Worm (Caenorhabditis elegans): ENCODE measurements around the gene clec-266.

Gene clec-266

DNA sequence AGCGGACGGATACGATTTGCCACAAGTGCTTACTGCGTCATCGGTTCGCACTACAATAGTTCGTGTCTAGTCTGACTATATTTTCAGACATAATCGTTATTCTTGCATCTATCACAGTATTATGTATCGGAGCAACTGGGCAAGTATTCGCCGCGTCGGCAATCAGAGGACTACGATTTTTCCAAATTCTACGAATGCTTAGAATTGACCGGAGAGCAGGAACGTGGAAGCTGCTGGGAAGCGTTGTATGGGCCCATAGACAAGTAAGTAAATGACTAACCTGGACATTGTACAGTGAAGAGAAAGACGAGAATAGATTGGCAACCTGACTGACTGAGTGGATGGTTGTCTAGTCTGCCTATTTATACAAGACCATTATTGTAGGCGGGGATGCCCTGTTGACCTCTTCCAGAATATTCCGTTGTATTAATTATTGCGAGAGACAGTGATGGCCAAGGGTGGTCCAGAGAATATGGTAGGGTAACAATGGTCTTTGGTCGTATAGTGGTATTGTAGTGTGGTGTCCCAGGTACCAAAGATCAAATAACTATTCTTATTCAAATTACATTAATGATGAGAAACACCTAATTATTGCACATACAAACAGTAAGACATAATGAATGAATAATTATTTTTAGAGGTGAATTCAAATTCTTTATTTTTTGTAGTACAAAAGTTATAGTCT, at the start of gene clec-266:
Gene clec-266, minus strand, starts transcription at position 364 of the 685 bp plus-strand sequence.
- no peak for TF ChIP-seq sdc-2 (tag; optimal IDR thresholded peaks at IDR 0.05)
- no peak for TF ChIP-seq ceh-19 (GFP tag; optimal IDR thresholded peaks at IDR 0.05)
- TF ChIP-seq nhr-11 (tag; optimal IDR thresholded peaks at IDR 0.05), result no peak
- TF ChIP-seq F13H6.1 (tag; optimal IDR thresholded peaks at IDR 0.05), result no peak
- TF ChIP-seq ama-1 (optimal IDR thresholded peaks at IDR 0.05), result peak; percentile 31
- no peak for TF ChIP-seq ceh-22 (tag; optimal IDR thresholded peaks at IDR 0.05)
- no peak for TF ChIP-seq lin-11 (tag; optimal IDR thresholded peaks at IDR 0.05)
- no peak for TF ChIP-seq pqm-1 (tag; optimal IDR thresholded peaks at IDR 0.05)
- no peak for TF ChIP-seq unc-86 (tag; optimal IDR thresholded peaks at IDR 0.05)
- peak; percentile 70 for TF ChIP-seq sox-2 (GFP tag; IDR thresholded peaks at IDR 0.05)
- TF ChIP-seq ets-4 (tag; optimal IDR thresholded peaks at IDR 0.05), result no peak
- peak; percentile 18 for TF ChIP-seq unc-55 (GFP tag; optimal IDR thresholded peaks at IDR 0.05)
- no peak for TF ChIP-seq ceh-48 (tag; optimal IDR thresholded peaks at IDR 0.05)
- TF ChIP-seq ceh-31 (tag; optimal IDR thresholded peaks at IDR 0.05), result peak; percentile 11
- TF ChIP-seq ref-2 (tag; optimal IDR thresholded peaks at IDR 0.05), result peak; percentile 25
- TF ChIP-seq Y22D7AL.16 (tag; optimal IDR thresholded peaks at IDR 0.05), result no peak

DNA sequence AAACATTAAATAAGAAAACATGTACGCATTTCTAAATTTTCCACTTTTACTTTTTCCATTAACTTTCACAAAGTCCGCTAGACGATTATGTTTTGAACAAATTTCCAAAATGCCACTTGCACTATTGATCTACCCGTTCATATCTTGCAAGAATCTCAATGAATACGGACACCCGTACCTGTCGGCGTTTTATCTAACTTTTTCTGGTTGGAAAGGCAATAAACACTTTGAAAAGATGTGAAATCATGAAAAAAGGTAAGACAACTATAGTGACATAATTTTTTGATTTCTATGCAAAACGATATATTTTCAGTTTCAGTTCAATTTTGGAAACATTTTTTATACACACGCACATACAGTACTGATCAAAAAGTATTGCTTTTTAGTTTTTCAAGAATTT, 49.0 kb upstream of the clec-266 start:
- TF ChIP-seq C38D4.7 (GFP tag; optimal IDR thresholded peaks at IDR 0.05) (no peak), mec-3 (tag; optimal IDR thresholded peaks at IDR 0.05; ENCODE audit: borderline replicate concordance) (no peak), hlh-15 (tag; optimal IDR thresholded peaks at IDR 0.05) (no peak), ceh-24 (tag; optimal IDR thresholded peaks at IDR 0.05) (no peak), F13H6.1 (tag; optimal IDR thresholded peaks at IDR 0.05) (no peak), fkh-10 (GFP tag; optimal IDR thresholded peaks at IDR 0.05) (no peak), eyg-1 (tag; optimal IDR thresholded peaks at IDR 0.05) (no peak), ttx-3 (tag; optimal IDR thresholded peaks at IDR 0.05) (no peak), che-1 (tag; optimal IDR thresholded peaks at IDR 0.05) (no peak), pros-1 (tag; optimal IDR thresholded peaks at IDR 0.05) (no peak), K09A11.1 (tag; optimal IDR thresholded peaks at IDR 0.05; ENCODE audit: insufficient read depth) (no peak), ceh-18 (tag; optimal IDR thresholded peaks at IDR 0.05) (no peak), ref-2 (tag; optimal IDR thresholded peaks at IDR 0.05) (no peak), dmd-4 (tag; optimal IDR thresholded peaks at IDR 0.05; ENCODE audit: borderline replicate concordance) (no peak), unc-86 (tag; optimal IDR thresholded peaks at IDR 0.05) (no peak), pat-9 (tag; optimal IDR thresholded peaks at IDR 0.05) (no peak), pax-1 (tag; optimal IDR thresholded peaks at IDR 0.05) (no peak), nfya-1 (tag; optimal IDR thresholded peaks at IDR 0.05) (no peak), hlh-30 (tag; optimal IDR thresholded peaks at IDR 0.05; ENCODE audit: insufficient read depth) (no peak)

DNA sequence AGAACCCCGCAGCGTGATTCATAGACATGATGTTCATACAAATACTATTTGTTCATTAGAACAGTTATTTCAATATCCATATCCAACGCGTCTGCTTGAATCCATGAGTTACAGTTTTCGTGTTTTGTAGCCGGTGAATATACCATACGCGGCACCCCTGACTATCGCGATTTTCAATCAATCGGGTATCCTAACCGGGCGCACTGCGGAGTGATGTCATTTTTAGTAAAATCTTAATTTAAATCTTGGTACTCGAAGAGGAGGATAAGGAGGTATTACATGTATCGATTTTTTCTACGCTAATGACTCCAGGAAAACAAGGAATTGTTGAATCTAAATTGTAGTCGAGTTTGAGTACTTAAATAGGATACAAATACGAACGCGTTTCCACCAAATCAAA, 46.7 kb upstream of the clec-266 start:
- TF ChIP-seq mec-3 (tag; optimal IDR thresholded peaks at IDR 0.05; ENCODE audit: borderline replicate concordance) (no peak), ahr-1 (tag; optimal IDR thresholded peaks at IDR 0.05) (no peak), ceh-14 (tag; optimal IDR thresholded peaks at IDR 0.05) (no peak), C08G9.2 (tag; optimal IDR thresholded peaks at IDR 0.05) (no peak), hlh-6 (tag; optimal IDR thresholded peaks at IDR 0.05) (no peak), K02D7.2 (tag; optimal IDR thresholded peaks at IDR 0.05) (no peak)

DNA sequence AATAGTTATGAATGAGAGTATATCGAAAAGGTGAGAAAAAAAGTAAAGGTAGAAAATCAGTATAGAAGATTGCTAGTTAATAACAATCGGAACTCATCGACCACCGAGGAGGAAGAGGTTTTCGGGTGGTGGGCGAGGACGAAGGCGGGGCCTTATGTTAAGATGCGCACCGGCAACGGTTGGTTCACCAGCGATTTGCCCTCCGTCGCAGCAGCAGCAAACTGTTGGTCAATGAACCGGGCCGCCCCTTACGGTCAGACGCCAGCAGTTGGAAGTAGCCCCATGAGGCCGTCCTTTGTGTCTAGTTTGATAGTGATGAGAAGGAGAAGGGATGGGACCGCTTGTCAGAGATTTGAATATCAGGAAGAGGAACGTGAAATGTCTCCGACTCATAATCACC, 46.2 kb upstream of the clec-266 start, which contains the start of gene nhr-137:
Gene nhr-137, minus strand, starts transcription at position 101 of the 400 bp plus-strand sequence.
- TF ChIP-seq hlh-30 (tag; optimal IDR thresholded peaks at IDR 0.05; ENCODE audit: insufficient read depth), result no peak
- TF ChIP-seq pat-9 (tag; optimal IDR thresholded peaks at IDR 0.05), result no peak
- no peak for TF ChIP-seq ceh-31 (tag; optimal IDR thresholded peaks at IDR 0.05)
- TF ChIP-seq T23F11.4 (GFP tag; optimal IDR thresholded peaks at IDR 0.05), result no peak
